Fruit fly (Drosophila melanogaster): ENCODE data around the gene sav.

sav gene

DNA sequence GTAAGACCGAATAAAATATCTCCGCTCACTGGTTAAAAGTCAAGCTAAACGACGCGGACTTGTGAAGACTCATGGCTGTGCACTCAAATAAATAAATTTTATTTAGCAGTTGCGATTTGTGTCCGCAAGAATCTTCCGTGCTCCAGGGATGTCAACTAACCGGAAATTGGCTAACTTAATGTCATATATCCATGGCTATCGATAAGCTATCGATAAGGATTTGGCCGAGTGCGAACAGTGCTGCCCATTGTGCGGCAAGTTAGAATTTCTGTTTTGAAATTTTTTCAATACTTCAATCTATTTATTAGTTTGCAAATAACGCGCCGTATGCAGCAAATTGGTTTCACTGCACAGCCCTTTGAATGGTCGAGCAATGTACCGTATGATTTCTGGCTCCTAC lies 7.2 kb downstream of the sav start, which contains the start of gene p53 (continued):
- TF ChIP-seq Doc3 (GFP tag; IDR thresholded peaks at IDR 0.05; ENCODE audit: partially characterized antibody) (peak; percentile 41; the same call in 1 of the 3 replicates), exex (tag; optimal IDR thresholded peaks at IDR 0.05) (peak; percentile 32), lov (optimal IDR thresholded peaks at IDR 0.05) (no peak), lov (GFP tag; IDR thresholded peaks at IDR 0.05) (peak; percentile 84; the same call in 2 of the 3 replicates), H15 (GFP tag; IDR thresholded peaks at IDR 0.05) (peak; percentile 64; the same call in 2 of the 3 replicates), Atf3 (GFP tag; optimal IDR thresholded peaks at IDR 0.05) (peak; percentile 59), CG11398 (GFP tag; optimal IDR thresholded peaks at IDR 0.05) (peak; percentile 56), ab (GFP tag; optimal IDR thresholded peaks at IDR 0.05) (no peak), CG33213 (GFP tag; optimal IDR thresholded peaks at IDR 0.05) (peak; percentile 88), cas (GFP tag; IDR thresholded peaks at IDR 0.05) (no peak), tap (tag; optimal IDR thresholded peaks at IDR 0.05) (peak; percentile 20), Atf-2 (GFP tag; optimal IDR thresholded peaks at IDR 0.05) (peak; percentile 64), CG2120 (GFP tag; optimal IDR thresholded peaks at IDR 0.05) (peak; percentile 43), sima (GFP tag; optimal IDR thresholded peaks at IDR 0.05) (peak; percentile 16), yki (optimal IDR thresholded peaks at IDR 0.05) (no peak), Lim3 (GFP tag; IDR thresholded peaks at IDR 0.05) (no peak), CG18764 (GFP tag; optimal IDR thresholded peaks at IDR 0.05) (peak; percentile 63), eyg (GFP tag; optimal IDR thresholded peaks at IDR 0.05) (peak; percentile 68), chinmo (GFP tag; IDR thresholded peaks at IDR 0.05; ENCODE audit: partially characterized antibody) (0 out of 4 replicates have a peak, but pooled peaks have one; percentile 48), Deaf1 (tag; optimal IDR thresholded peaks at IDR 0.05) (peak; percentile 28), jigr1 (GFP tag; IDR thresholded peaks at IDR 0.05) (no peak), Rfx (GFP tag; IDR thresholded peaks at IDR 0.05) (peak; percentile 89), CG6272 (GFP tag; IDR thresholded peaks at IDR 0.05) (peak; percentile 54), cg (GFP tag; optimal IDR thresholded peaks at IDR 0.05) (no peak), Sox100B (GFP tag; optimal IDR thresholded peaks at IDR 0.05) (peak; percentile 72), CG4617 (GFP tag; optimal IDR thresholded peaks at IDR 0.05; ENCODE audit: borderline replicate concordance) (peak; percentile 21), sob (GFP tag; IDR thresholded peaks at IDR 0.05) (peak; percentile 80), CG6689 (GFP tag; IDR thresholded peaks at IDR 0.05) (0 out of 2 replicates have a peak, but pooled peaks have one; percentile 41), Ets65A (GFP tag) (peak; percentile 99), CG10565 (GFP tag; optimal IDR thresholded peaks at IDR 0.05) (no peak), stc (GFP tag; IDR thresholded peaks at IDR 0.05) (peak; percentile 76), Dp (GFP tag; optimal IDR thresholded peaks at IDR 0.05) (peak; percentile 84), Hr51 (GFP tag; optimal IDR thresholded peaks at IDR 0.05) (peak; percentile 49 to 61), ftz-f1 (GFP tag; optimal IDR thresholded peaks at IDR 0.05) (no peak), CG16815 (GFP tag; optimal IDR thresholded peaks at IDR 0.05) (peak; percentile 19), Fer1 (GFP tag; optimal IDR thresholded peaks at IDR 0.05) (peak; percentile 82), ci (GFP tag; IDR thresholded peaks at IDR 0.05) (peak; percentile 92), ems (GFP tag; optimal IDR thresholded peaks at IDR 0.05) (peak; percentile 66), Awh (GFP tag; IDR thresholded peaks at IDR 0.05) (peak; percentile 78), chm (GFP tag; IDR thresholded peaks at IDR 0.05) (peak; percentile 86), sim (GFP tag; IDR thresholded peaks at IDR 0.05) (peak; percentile 60; the same call in 1 of the 2 replicates), sr (GFP tag; IDR thresholded peaks at IDR 0.05) (peak; percentile 71; the same call in 1 of the 3 replicates), CG1529 (GFP tag; optimal IDR thresholded peaks at IDR 0.05) (peak; percentile 60), CG10543 (GFP tag; optimal IDR thresholded peaks at IDR 0.05) (peak; percentile 65), row (GFP tag; IDR thresholded peaks at IDR 0.05) (peak; percentile 55), lmd (GFP tag; IDR thresholded peaks at IDR 0.05) (peak; percentile 79), CG30020 (tag; optimal IDR thresholded peaks at IDR 0.05) (no peak), CG7745 (tag; optimal IDR thresholded peaks at IDR 0.05) (no peak), CG14860 (GFP tag; IDR thresholded peaks at IDR 0.05; ENCODE audit: partially characterized antibody) (peak; percentile 63), kah (GFP tag; optimal IDR thresholded peaks at IDR 0.05) (peak; percentile 40), br (optimal IDR thresholded peaks at IDR 0.05) (no peak), her (GFP tag; optimal IDR thresholded peaks at IDR 0.05) (peak; percentile 68)
